Worm (Caenorhabditis elegans) whole organism, early embryonic: ENCODE data around the gene yju-2.
A peak's percentile ranks its signal among the peaks of the same experiment; 100 is the strongest.

Experiments
- B0310.2 ChIP-seq: sonication (generic microtip); optimal IDR thresholded peaks from 2 replicates; lab custom pipeline; 2016; ENCODE audit warnings: mild to moderate bottlenecking, missing genetic modification characterization, missing compliant biosample characterization
- F13C5.2 ChIP-seq: sonication (generic microtip); optimal IDR thresholded peaks from 2 replicates; lab custom pipeline; 2017; ENCODE audit warnings: mild to moderate bottlenecking, missing genetic modification characterization, inconsistent platforms, missing compliant biosample characterization
- aly-1 ChIP-seq: sonication (generic microtip); optimal IDR thresholded peaks from 2 replicates; lab custom pipeline; 2016; ENCODE audit warnings: missing genetic modification characterization, missing compliant biosample characterization
- ama-1 ChIP-seq: fragments of 150-350 bp; optimal IDR thresholded peaks from 2 replicates; lab custom pipeline; 2014
- ceh-13 ChIP-seq: fragments of 200-800 bp; sonication (Bioruptor generic); optimal IDR thresholded peaks from 2 replicates; lab custom pipeline; 2018; ENCODE audit warnings: mild to moderate bottlenecking, missing genetic modification characterization, missing compliant biosample characterization
- ceh-36 ChIP-seq: sonication (generic microtip); optimal IDR thresholded peaks from 2 replicates; lab custom pipeline; 2016; ENCODE audit warnings: missing genetic modification characterization, inconsistent platforms, missing compliant biosample characterization
- ets-7 ChIP-seq: sonication (generic microtip); optimal IDR thresholded peaks from 2 replicates; lab custom pipeline; 2016; ENCODE audit warnings: missing genotype, missing genetic modification characterization, missing compliant biosample characterization
- flt-1 ChIP-seq: fragments of 200-800 bp; sonication (Bioruptor generic); IDR thresholded peaks from 2 replicates; pipeline ENCODE4 v1.3.6; 2022; ENCODE audit warnings: missing genetic modification characterization, missing compliant biosample characterization
- hmbx-1 ChIP-seq: sonication (generic microtip); optimal IDR thresholded peaks from 2 replicates; lab custom pipeline; 2016; ENCODE audit warnings: mild to moderate bottlenecking, missing genetic modification characterization, missing compliant biosample characterization
- hmg-4 ChIP-seq: fragments of 200-800 bp; sonication (Bioruptor generic); optimal IDR thresholded peaks from 2 replicates; lab custom pipeline; 2018; ENCODE audit warnings: mild to moderate bottlenecking, missing genetic modification characterization, missing compliant biosample characterization
- hnd-1 ChIP-seq: sonication (generic microtip); optimal IDR thresholded peaks from 2 replicates; lab custom pipeline; 2016; ENCODE audit warnings: missing genetic modification characterization, missing compliant biosample characterization
- pes-1 ChIP-seq: fragments of 200-800 bp; sonication (Bioruptor generic); IDR thresholded peaks from 2 replicates; pipeline ENCODE4 v1.3.6; 2022; ENCODE audit warnings: missing genetic modification reagents, missing genetic modification characterization, missing compliant biosample characterization
- scrt-1 ChIP-seq: fragments of 200-800 bp; sonication (Bioruptor generic); IDR thresholded peaks from 2 replicates; pipeline ENCODE4 v1.3.6; 2022; ENCODE audit warnings: missing genetic modification characterization, missing compliant biosample characterization
- sea-1 ChIP-seq: fragments of 200-800 bp; sonication (Bioruptor generic); conservative IDR thresholded peaks from 2 replicates; pipeline ENCODE4 v1.3.6; 2022; ENCODE audit warnings: missing genetic modification characterization, missing compliant biosample characterization
- tbx-11 ChIP-seq: fragments of 200-800 bp; sonication (Bioruptor generic); IDR thresholded peaks from 2 replicates; pipeline ENCODE4 v1.3.6; 2022; ENCODE audit warnings: missing genetic modification characterization, missing compliant biosample characterization
- tbx-37 ChIP-seq: fragments of 200-800 bp; sonication (Bioruptor generic); conservative IDR thresholded peaks from 2 replicates; pipeline ENCODE4 v1.3.6; 2022; ENCODE audit warnings: missing genetic modification reagents, missing genetic modification characterization, missing compliant biosample characterization
- tra-4 ChIP-seq: sonication (generic microtip); optimal IDR thresholded peaks from 2 replicates; lab custom pipeline; 2017; ENCODE audit warnings: missing genetic modification characterization, missing compliant biosample characterization

yju-2 gene

ce11 chrIII:7179538-7180301 is 4.4 kb upstream of the yju-2 start, which contains the start of the genes rps-14 and rpl-36:
TSS of gene rps-14 (minus strand) at chrIII:7179588.
TSS of gene rpl-36 (plus strand) at chrIII:7180251.
- TF ChIP-seq ceh-36 = no peak
- TF ChIP-seq ets-7 (tag; lab: Kevin White, UChicago) = no peak
- peak; percentile 71 for TF ChIP-seq F13C5.2 (tag; lab: Kevin White, UChicago)
- no peak for TF ChIP-seq tbx-37 (GFP tag; lab: Robert Waterston, UW)
- TF ChIP-seq ceh-13 (GFP tag; lab: Kevin White, UChicago) = no peak
- no peak for TF ChIP-seq B0310.2 (tag; lab: Kevin White, UChicago)
- no peak for TF ChIP-seq flt-1 (GFP tag; lab: Robert Waterston, UW)
- no peak for TF ChIP-seq tbx-11 (GFP tag; lab: Robert Waterston, UW)

ce11 chrIII:7180613-7181012 is 3.5 kb upstream of the yju-2 start, which contains the start of gene ndab-2:
TSS of gene ndab-2 (plus strand) at chrIII:7180752.
- TF ChIP-seq tra-4 = no peak

DNA sequence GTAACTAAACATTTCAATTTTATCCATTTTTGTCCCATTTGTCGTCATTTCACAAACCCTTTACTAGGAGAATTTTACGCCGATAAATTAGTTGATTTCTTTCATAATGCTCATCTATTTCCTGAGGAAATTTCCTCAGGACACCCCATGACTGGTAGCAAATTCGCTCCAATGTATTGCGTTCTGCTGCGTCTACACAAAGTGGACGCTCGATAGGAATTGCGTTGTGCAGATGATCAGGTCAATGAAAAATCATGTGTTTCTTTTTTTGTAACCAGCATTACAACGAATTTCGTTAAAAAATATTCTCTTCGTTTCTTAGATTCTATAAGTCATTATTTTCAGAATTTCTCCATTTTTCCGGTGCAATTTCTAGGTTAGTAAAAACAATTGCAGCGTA is 2.3 kb upstream of the yju-2 start, which contains the start of gene epg-4:
TSS of gene epg-4 (plus strand) at position 346 of the 400 bp plus-strand sequence.
- TF ChIP-seq tbx-37 (GFP tag; lab: Robert Waterston, UW) = no peak
- no peak for TF ChIP-seq ceh-13 (GFP tag; lab: Kevin White, UChicago)
- no peak for TF ChIP-seq hnd-1 (tag; lab: Kevin White, UChicago)
- no peak for TF ChIP-seq aly-1
- TF ChIP-seq scrt-1 (GFP tag; lab: Robert Waterston, UW) = no peak
- peak; percentile 38 for TF ChIP-seq F13C5.2 (tag; lab: Kevin White, UChicago)

DNA sequence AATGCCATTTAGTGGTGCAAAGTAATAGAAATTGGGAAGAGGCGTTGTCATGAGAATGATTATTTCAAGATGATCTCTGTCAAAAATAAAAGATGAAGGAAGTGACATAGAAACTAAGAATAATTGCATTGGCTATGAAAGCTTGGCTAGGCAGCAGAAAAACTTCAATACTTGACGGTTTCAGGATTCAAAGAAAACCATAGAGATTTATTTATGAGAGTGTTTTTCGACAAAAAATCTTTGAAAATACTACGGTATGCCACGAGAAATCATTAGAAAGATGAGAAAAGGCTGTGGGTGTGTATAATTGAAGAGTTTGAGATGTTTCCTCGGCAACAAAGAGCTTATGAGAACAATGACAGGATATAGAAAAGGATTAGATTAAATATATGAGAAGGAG is 1.3 kb downstream of the yju-2 start, which contains the start of gene F37C12.14:
TSS of gene F37C12.14 (minus strand) at position 101 of the 400 bp plus-strand sequence.
- TF ChIP-seq ama-1 (no peak), ceh-36 (no peak), scrt-1 (GFP tag; lab: Robert Waterston, UW) (no peak), tbx-37 (GFP tag; lab: Robert Waterston, UW) (no peak), B0310.2 (tag; lab: Kevin White, UChicago) (no peak), flt-1 (GFP tag; lab: Robert Waterston, UW) (no peak), sea-1 (GFP tag; lab: Robert Waterston, UW) (no peak), hmbx-1 (no peak), tra-4 (no peak), ets-7 (tag; lab: Kevin White, UChicago) (no peak), ceh-13 (GFP tag; lab: Kevin White, UChicago) (no peak), pes-1 (no peak)

- no peak for TF ChIP-seq aly-1
- no peak for TF ChIP-seq tbx-37 (GFP tag; lab: Robert Waterston, UW)
- TF ChIP-seq hnd-1 (tag; lab: Kevin White, UChicago) = no peak
- no peak for TF ChIP-seq ets-7 (tag; lab: Kevin White, UChicago)
- no peak for TF ChIP-seq flt-1 (GFP tag; lab: Robert Waterston, UW)
- TF ChIP-seq ceh-36 = no peak
- no peak for TF ChIP-seq B0310.2 (tag; lab: Kevin White, UChicago)
- TF ChIP-seq pes-1 = no peak
Observed at ce11 chrIII:7188300-7189052, 4.3 kb downstream of the yju-2 start, which contains the start of the genes F37C12.21 and F37C12.10. TSS of gene F37C12.21 (plus strand) at chrIII:7188357. TSS of gene F37C12.10 (minus strand) at chrIII:7188384.

DNA sequence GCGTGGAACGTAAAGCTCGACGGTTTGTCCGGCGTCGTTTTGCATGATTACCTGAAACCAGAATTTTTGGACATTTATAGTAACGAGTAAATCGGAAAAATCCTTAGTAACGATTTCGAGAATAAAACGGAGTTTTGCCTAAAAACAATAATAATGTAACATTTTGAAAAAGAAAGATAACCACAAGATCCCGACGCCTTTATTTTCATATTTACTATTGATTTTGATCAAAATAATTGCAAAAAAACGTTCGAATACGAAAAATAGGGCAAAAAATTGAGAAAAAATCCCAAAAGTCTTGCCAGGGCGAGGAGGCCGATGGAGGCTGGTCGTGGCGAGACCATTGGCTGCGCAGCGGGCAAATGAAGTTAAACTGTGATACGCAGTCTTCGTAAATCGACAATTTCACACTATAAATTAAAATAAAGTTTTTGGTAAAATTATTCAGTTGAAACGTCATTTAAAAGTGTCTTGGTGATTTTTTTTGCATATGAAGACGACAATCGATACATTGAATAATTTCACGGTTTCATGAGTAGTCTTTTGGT is 5.5 kb downstream of the yju-2 start, which contains the start of gene rps-21:
TSS of gene rps-21 (minus strand) at position 51 of the 548 bp plus-strand sequence.
- TF ChIP-seq F13C5.2 (tag; lab: Kevin White, UChicago) (peak; percentile 47), ama-1 (no peak), pes-1 (0 out of 2 replicates have a peak, but pooled peaks have one; percentile 32), hmg-4 (GFP tag; lab: Kevin White, UChicago) (peak; percentile 24)

DNA sequence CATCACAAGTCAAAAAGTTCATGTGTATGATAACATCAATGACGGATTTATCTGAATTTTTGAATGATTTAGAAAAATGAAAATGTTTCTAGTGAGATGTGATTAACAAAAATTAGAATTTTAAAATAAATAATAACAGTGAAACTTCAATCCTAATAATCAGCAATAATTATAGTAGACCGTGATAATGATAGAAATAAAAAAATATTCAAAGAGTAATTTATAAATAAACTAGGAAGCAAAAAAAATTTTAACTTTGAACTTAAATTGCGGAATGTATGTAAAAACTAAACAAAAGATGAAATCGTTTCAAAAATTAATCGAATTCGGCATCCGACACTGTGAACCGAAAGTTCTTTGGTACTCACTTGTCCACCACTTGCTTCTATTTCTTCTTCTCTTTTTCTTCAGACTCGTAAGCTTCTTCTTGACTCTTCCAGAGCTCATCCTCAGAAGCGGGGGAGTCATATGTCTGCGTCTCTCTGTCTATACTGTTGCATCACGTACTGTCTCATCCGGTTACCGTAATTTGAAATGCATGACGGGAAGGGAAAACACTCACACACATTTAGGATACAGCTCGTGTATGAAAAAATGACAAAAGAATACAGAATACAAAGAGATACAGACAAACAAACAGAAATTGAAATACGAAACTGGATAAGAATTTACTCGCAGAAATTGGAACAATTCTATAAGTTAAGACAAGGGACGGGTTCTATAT is 9.0 kb downstream of the yju-2 start, which contains the start of gene mec-14:
TSS of gene mec-14 (minus strand) at position 51 of the 724 bp plus-strand sequence.
- TF ChIP-seq tbx-37 (GFP tag; lab: Robert Waterston, UW) (no peak), ama-1 (no peak)

- TF ChIP-seq ceh-13 (GFP tag; lab: Kevin White, UChicago) = no peak
- no peak for TF ChIP-seq sea-1 (GFP tag; lab: Robert Waterston, UW)
- no peak for TF ChIP-seq pes-1
- no peak for TF ChIP-seq tra-4
- TF ChIP-seq ceh-36 = no peak
Observed at ce11 chrIII:7195325-7195724, 11.2 kb downstream of the yju-2 start, which contains the start of gene F37C12.18. TSS of gene F37C12.18 (minus strand) at chrIII:7195425.
